Fruit fly (Drosophila melanogaster): ENCODE data around the gene Herp.

Gene Herp

DNA sequence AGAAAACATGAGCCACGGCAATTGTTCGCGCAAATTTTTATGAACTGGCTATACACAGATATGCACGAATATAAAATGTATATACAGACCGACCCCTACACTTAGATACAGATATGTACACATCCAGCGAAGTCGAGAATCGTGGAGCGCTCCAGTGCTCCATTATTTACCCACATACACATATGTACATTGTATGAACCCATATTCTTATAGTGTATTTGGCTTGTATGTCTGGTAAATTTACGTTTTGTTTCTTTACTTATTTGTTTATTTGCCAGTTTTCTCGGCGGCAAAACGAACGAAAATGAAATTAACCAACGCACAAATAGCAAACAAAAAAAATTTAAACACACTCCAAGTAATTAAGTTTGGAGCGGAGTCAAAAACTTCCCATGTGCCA, 13.5 kb upstream of the Herp start (continued):
- TF ChIP-seq CG13894 (tag; optimal IDR thresholded peaks at IDR 0.05): peak; percentile 87
- peak; percentile 37 for TF ChIP-seq HLHmδ (GFP tag; optimal IDR thresholded peaks at IDR 0.05)
- peak; percentile 35 for TF ChIP-seq org-1 (GFP tag; optimal IDR thresholded peaks at IDR 0.05)
- peak; percentile 11 for TF ChIP-seq CG7839 (tag; optimal IDR thresholded peaks at IDR 0.05)
- TF ChIP-seq vvl (GFP tag; IDR thresholded peaks at IDR 0.05): peak; percentile 49; the same call in 1 of the 2 replicates
- no peak for TF ChIP-seq gt (GFP tag; IDR thresholded peaks at IDR 0.05)
- TF ChIP-seq Bdp1 (GFP tag; optimal IDR thresholded peaks at IDR 0.05): no peak
- TF ChIP-seq CG6254 (GFP tag; optimal IDR thresholded peaks at IDR 0.05): peak; percentile 69
- no peak for TF ChIP-seq CG11696 (GFP tag; IDR thresholded peaks at IDR 0.05)
- TF ChIP-seq CG10654 (GFP tag; optimal IDR thresholded peaks at IDR 0.05): peak; percentile 38
- TF ChIP-seq CG8290 (GFP tag; optimal IDR thresholded peaks at IDR 0.05): no peak
- peak in 1 of 2 experiments; percentile 85 for TF ChIP-seq CG8290 (tag; optimal IDR thresholded peaks at IDR 0.05)
- TF ChIP-seq MESR4 (GFP tag; optimal IDR thresholded peaks at IDR 0.05): no peak
- TF ChIP-seq CG3281 (GFP tag; optimal IDR thresholded peaks at IDR 0.05): peak; percentile 75
- TF ChIP-seq CG11560 (tag; IDR thresholded peaks at IDR 0.05): peak; percentile 15; the same call in 1 of the 3 replicates
- peak; percentile 1 for TF ChIP-seq D19B (GFP tag; optimal IDR thresholded peaks at IDR 0.05)
- TF ChIP-seq mirr (GFP tag; optimal IDR thresholded peaks at IDR 0.05): peak; percentile 93
- peak; percentile 43 for TF ChIP-seq CG17568 (GFP tag; optimal IDR thresholded peaks at IDR 0.05)
- TF ChIP-seq HHEX (GFP tag; optimal IDR thresholded peaks at IDR 0.05): peak; percentile 77
- peak; percentile 56 for TF ChIP-seq ash1 (GFP tag; optimal IDR thresholded peaks at IDR 0.05)
- TF ChIP-seq Kr (GFP tag; optimal IDR thresholded peaks at IDR 0.05): no peak
- TF ChIP-seq CG2875 (GFP tag; optimal IDR thresholded peaks at IDR 0.05): peak; percentile 35
- no peak for TF ChIP-seq CG15073 (GFP tag; optimal IDR thresholded peaks at IDR 0.05)
- peak; percentile 56; the same call in 1 of the 2 replicates for TF ChIP-seq seq (GFP tag; IDR thresholded peaks at IDR 0.05)
- TF ChIP-seq CG12744 (GFP tag; optimal IDR thresholded peaks at IDR 0.05): no peak
- no peak for TF ChIP-seq slbo (GFP tag; IDR thresholded peaks at IDR 0.05)
- peak; percentile 73 for TF ChIP-seq CG15696 (tag; optimal IDR thresholded peaks at IDR 0.05)
- no peak; the same call in 1 of the 2 replicates for TF ChIP-seq CG6689 (GFP tag; IDR thresholded peaks at IDR 0.05)
- TF ChIP-seq Dp (GFP tag; optimal IDR thresholded peaks at IDR 0.05): no peak
- TF ChIP-seq sr (GFP tag; IDR thresholded peaks at IDR 0.05): no peak
- TF ChIP-seq Gsc (GFP tag; IDR thresholded peaks at IDR 0.05): no peak
- peak; percentile 33 for TF ChIP-seq Lhr (GFP tag; optimal IDR thresholded peaks at IDR 0.05)
- TF ChIP-seq CG3407 (GFP tag; optimal IDR thresholded peaks at IDR 0.05): peak; percentile 39
- no peak for TF ChIP-seq lbe (GFP tag; optimal IDR thresholded peaks at IDR 0.05)
- TF ChIP-seq CG6854 (GFP tag; optimal IDR thresholded peaks at IDR 0.05): peak; percentile 33
- peak; percentile 18 for TF ChIP-seq Ets97D (GFP tag; optimal IDR thresholded peaks at IDR 0.05)
- TF ChIP-seq E2f2 (GFP tag; IDR thresholded peaks at IDR 0.05): peak; percentile 14; the same call in 1 of the 2 replicates
- TF ChIP-seq D19A (tag; optimal IDR thresholded peaks at IDR 0.05): peak; percentile 78
- TF ChIP-seq CG1233 (GFP tag; optimal IDR thresholded peaks at IDR 0.05): peak; percentile 81
- peak; percentile 56; the same call in 1 of the 3 replicates for TF ChIP-seq CG11456 (GFP tag; IDR thresholded peaks at IDR 0.05)
- TF ChIP-seq hth (optimal IDR thresholded peaks at IDR 0.05): no peak
- no peak for TF ChIP-seq jigr1 (GFP tag; IDR thresholded peaks at IDR 0.05)
- TF ChIP-seq CG7987 (GFP tag; optimal IDR thresholded peaks at IDR 0.05): peak; percentile 84
- no peak for TF ChIP-seq MBD-R2 (GFP tag; IDR thresholded peaks at IDR 0.05)
- peak; percentile 32; the same call in 1 of the 2 replicates for TF ChIP-seq CG4360 (GFP tag; IDR thresholded peaks at IDR 0.05)
- peak; percentile 70 for TF ChIP-seq sug (tag; optimal IDR thresholded peaks at IDR 0.05)
- no peak for TF ChIP-seq hb (GFP tag; IDR thresholded peaks at IDR 0.05; ENCODE audit: partially characterized antibody)
- TF ChIP-seq CG6813 (GFP tag; optimal IDR thresholded peaks at IDR 0.05): peak; percentile 83
- peak; percentile 41 for TF ChIP-seq exex (tag; optimal IDR thresholded peaks at IDR 0.05)
- TF ChIP-seq grn (GFP tag; optimal IDR thresholded peaks at IDR 0.05): peak; percentile 51
- no peak for TF ChIP-seq Dll (GFP tag; IDR thresholded peaks at IDR 0.05; ENCODE audit: partially characterized antibody)
